Worm (Caenorhabditis elegans): ENCODE data around the gene srlf-2.
A peak's percentile ranks its signal among the peaks of the same experiment; 100 is the strongest.

srlf-2 gene

ce11 chrIV:8489915-8490314, at the start of gene srlf-2:
Gene srlf-2 (plus strand): TSS chrIV:8490215.
- TF ChIP-seq jun-1 (tag; optimal IDR thresholded peaks at IDR 0.05) (no peak), nhr-23 (tag; optimal IDR thresholded peaks at IDR 0.05) (no peak), R02D3.7 (tag; optimal IDR thresholded peaks at IDR 0.05) (no peak), nhr-237 (tag; optimal IDR thresholded peaks at IDR 0.05) (no peak), unc-62 (GFP tag; optimal IDR thresholded peaks at IDR 0.05) (no peak), ztf-11 (tag; optimal IDR thresholded peaks at IDR 0.05) (no peak), daf-12 (tag; optimal IDR thresholded peaks at IDR 0.05) (no peak), ceh-9 (tag; optimal IDR thresholded peaks at IDR 0.05) (no peak), ztf-4 (tag; optimal IDR thresholded peaks at IDR 0.05) (no peak), lsy-12 (tag; optimal IDR thresholded peaks at IDR 0.05) (no peak), sea-2 (GFP tag; optimal IDR thresholded peaks at IDR 0.05) (no peak), mdl-1 (tag; optimal IDR thresholded peaks at IDR 0.05) (no peak), pqm-1 (tag; optimal IDR thresholded peaks at IDR 0.05) (no peak)

ce11 chrIV:8446904-8447303, 43.1 kb upstream of the srlf-2 start, which contains the start of gene T01B11.1:
Gene T01B11.1 (plus strand): TSS chrIV:8447204.
- TF ChIP-seq zag-1 (tag; optimal IDR thresholded peaks at IDR 0.05) (no peak), ama-1 (optimal IDR thresholded peaks at IDR 0.05) (no peak)

- TF ChIP-seq nhr-28 (tag; optimal IDR thresholded peaks at IDR 0.05) (no peak), ceh-28 (tag; optimal IDR thresholded peaks at IDR 0.05) (no peak), lsy-12 (tag; optimal IDR thresholded peaks at IDR 0.05) (no peak)
These were observed 40.1 kb upstream of the srlf-2 start for ce11 chrIV:8449869-8450268.

ce11 chrIV:8450534-8450933, 39.5 kb upstream of the srlf-2 start:
- TF ChIP-seq nhr-67 (tag; optimal IDR thresholded peaks at IDR 0.05) (no peak), ceh-82 (tag; optimal IDR thresholded peaks at IDR 0.05) (no peak), elt-2 (tag; optimal IDR thresholded peaks at IDR 0.05) (peak; percentile 94), pqm-1 (tag; optimal IDR thresholded peaks at IDR 0.05) (peak; percentile 68), pha-4 (tag; optimal IDR thresholded peaks at IDR 0.05) (peak; percentile 35), nhr-23 (tag; optimal IDR thresholded peaks at IDR 0.05) (peak; percentile 33), jun-1 (tag; optimal IDR thresholded peaks at IDR 0.05) (peak; percentile 64), elt-3 (tag; optimal IDR thresholded peaks at IDR 0.05) (peak in 2 of 3 experiments; percentile 40 to 88)

ce11 chrIV:8451709-8452248, 38.2 kb upstream of the srlf-2 start, which contains the start of gene eppl-1:
Gene eppl-1 (minus strand): TSS chrIV:8451759.
- TF ChIP-seq nhr-25 (tag; optimal IDR thresholded peaks at IDR 0.05) (no peak), ceh-82 (tag; optimal IDR thresholded peaks at IDR 0.05) (no peak), fos-1 (tag; optimal IDR thresholded peaks at IDR 0.05) (no peak), elt-2 (tag; optimal IDR thresholded peaks at IDR 0.05) (peak; percentile 96), mdl-1 (tag; optimal IDR thresholded peaks at IDR 0.05) (no peak), hmg-11 (tag; optimal IDR thresholded peaks at IDR 0.05) (no peak)

- TF ChIP-seq nhr-23 (tag; optimal IDR thresholded peaks at IDR 0.05) = no peak
- TF ChIP-seq ceh-82 (tag; optimal IDR thresholded peaks at IDR 0.05) = no peak
- no peak for TF ChIP-seq R02D3.7 (tag; optimal IDR thresholded peaks at IDR 0.05)
- no peak for TF ChIP-seq elt-3 (tag; optimal IDR thresholded peaks at IDR 0.05)
- no peak for TF ChIP-seq egl-5 (tag; optimal IDR thresholded peaks at IDR 0.05)
- TF ChIP-seq ceh-9 (tag; optimal IDR thresholded peaks at IDR 0.05) = no peak
- TF ChIP-seq nhr-43 (tag; optimal IDR thresholded peaks at IDR 0.05; ENCODE audit: poor library complexity, severe bottlenecking) = no peak
- no peak for TF ChIP-seq unc-62 (GFP tag; optimal IDR thresholded peaks at IDR 0.05)
- TF ChIP-seq pha-4 (tag; optimal IDR thresholded peaks at IDR 0.05) = peak; percentile 33
- TF ChIP-seq tbx-2 (tag; optimal IDR thresholded peaks at IDR 0.05) = no peak
- TF ChIP-seq jun-1 (tag; optimal IDR thresholded peaks at IDR 0.05) = peak; percentile 59
- TF ChIP-seq elt-2 (tag; optimal IDR thresholded peaks at IDR 0.05) = peak; percentile 97
- peak; percentile 85 for TF ChIP-seq pqm-1 (tag; optimal IDR thresholded peaks at IDR 0.05)
These were observed 36.8 kb upstream of the srlf-2 start for ce11 chrIV:8453178-8453577.

- TF ChIP-seq eor-1 (tag; optimal IDR thresholded peaks at IDR 0.05) (no peak), mml-1 (tag; optimal IDR thresholded peaks at IDR 0.05) (no peak), snpc-4 (tag; optimal IDR thresholded peaks at IDR 0.05) (no peak), pqm-1 (tag; optimal IDR thresholded peaks at IDR 0.05) (peak; percentile 35), ZK546.5 (tag; optimal IDR thresholded peaks at IDR 0.05) (no peak), nfya-1 (tag; optimal IDR thresholded peaks at IDR 0.05; ENCODE audit: insufficient read depth) (no peak), ztf-11 (tag; optimal IDR thresholded peaks at IDR 0.05) (no peak), egl-27 (tag; optimal IDR thresholded peaks at IDR 0.05) (no peak), nhr-237 (tag; optimal IDR thresholded peaks at IDR 0.05) (no peak), ceh-28 (tag; optimal IDR thresholded peaks at IDR 0.05) (no peak), elt-2 (tag; optimal IDR thresholded peaks at IDR 0.05) (peak; percentile 75), nhr-28 (tag; optimal IDR thresholded peaks at IDR 0.05) (no peak), skn-1 (tag; optimal IDR thresholded peaks at IDR 0.05) (no peak), unc-39 (tag; optimal IDR thresholded peaks at IDR 0.05) (no peak), daf-12 (tag; optimal IDR thresholded peaks at IDR 0.05) (no peak)
These were observed 35.9 kb upstream of the srlf-2 start for ce11 chrIV:8454076-8454475.
